Worm (Caenorhabditis elegans) whole organism, mixed stage, embryonic: ENCODE results near the gene sop-2.

ENCODE experiments used
- blmp-1 ChIP-seq: fragments of 150-350 bp; optimal IDR thresholded peaks from 2 replicates; lab custom pipeline; 2014; ENCODE audit warnings: missing biosample characterization, missing genetic modification characterization
- ces-1 ChIP-seq: fragments of 150-350 bp; optimal IDR thresholded peaks from 2 replicates; lab custom pipeline; 2014; ENCODE audit warnings: missing biosample characterization, missing genetic modification reagents, missing genetic modification characterization
- elt-3 ChIP-seq: fragments of 150-350 bp; optimal IDR thresholded peaks from 2 replicates; lab custom pipeline; 2014; ENCODE audit warnings: missing biosample characterization, missing genetic modification characterization
- flh-1 ChIP-seq: fragments of 200-800 bp; sonication (Bioruptor generic); optimal IDR thresholded peaks from 2 replicates; lab custom pipeline; 2018; ENCODE audit warnings: mild to moderate bottlenecking, missing genetic modification characterization, moderate library complexity, missing compliant biosample characterization
- lin-13 ChIP-seq: fragments of 150-350 bp; optimal IDR thresholded peaks from 2 replicates; lab custom pipeline; 2014; ENCODE audit warnings: missing biosample characterization, missing genetic modification characterization
- lin-32 ChIP-seq: fragments of 200-800 bp; sonication (Bioruptor generic); optimal IDR thresholded peaks from 2 replicates; lab custom pipeline; 2018; ENCODE audit warnings: mild to moderate bottlenecking, missing genetic modification characterization, missing compliant biosample characterization
- mab-5 ChIP-seq: fragments of 150-350 bp; optimal IDR thresholded peaks from 2 replicates; lab custom pipeline; 2014; ENCODE audit warnings: missing biosample characterization, missing genetic modification characterization
- mep-1 ChIP-seq: fragments of 150-350 bp; optimal IDR thresholded peaks from 2 replicates; lab custom pipeline; 2017; ENCODE audit warnings: missing biosample characterization, missing genetic modification reagents, missing genetic modification characterization, inconsistent platforms
- nhr-237 ChIP-seq: fragments of 150-350 bp; optimal IDR thresholded peaks from 2 replicates; lab custom pipeline; 2014; ENCODE audit warnings: missing biosample characterization, missing genetic modification characterization
- nhr-76 ChIP-seq: sonication (generic microtip); optimal IDR thresholded peaks from 2 replicates; lab custom pipeline; 2017; ENCODE audit warnings: missing biosample characterization, missing genetic modification characterization
- pha-4 ChIP-seq: fragments of 150-350 bp; optimal IDR thresholded peaks from 2 replicates; lab custom pipeline; 2018; ENCODE audit warnings: missing biosample characterization, missing genetic modification reagents, missing genetic modification characterization
- sptf-1 ChIP-seq: sonication (generic microtip); optimal IDR thresholded peaks from 2 replicates; lab custom pipeline; 2017; ENCODE audit warnings: mild to moderate bottlenecking, missing genetic modification characterization, moderate library complexity, missing compliant biosample characterization
- unc-39 ChIP-seq: fragments of 150-350 bp; optimal IDR thresholded peaks from 2 replicates; lab custom pipeline; 2014; ENCODE audit warnings: missing biosample characterization, missing genetic modification characterization
- unc-62 ChIP-seq: fragments of 150-350 bp; optimal IDR thresholded peaks from 2 replicates; lab custom pipeline; 2014; ENCODE audit warnings: missing biosample characterization, missing genetic modification reagents, missing genetic modification characterization

DNA sequence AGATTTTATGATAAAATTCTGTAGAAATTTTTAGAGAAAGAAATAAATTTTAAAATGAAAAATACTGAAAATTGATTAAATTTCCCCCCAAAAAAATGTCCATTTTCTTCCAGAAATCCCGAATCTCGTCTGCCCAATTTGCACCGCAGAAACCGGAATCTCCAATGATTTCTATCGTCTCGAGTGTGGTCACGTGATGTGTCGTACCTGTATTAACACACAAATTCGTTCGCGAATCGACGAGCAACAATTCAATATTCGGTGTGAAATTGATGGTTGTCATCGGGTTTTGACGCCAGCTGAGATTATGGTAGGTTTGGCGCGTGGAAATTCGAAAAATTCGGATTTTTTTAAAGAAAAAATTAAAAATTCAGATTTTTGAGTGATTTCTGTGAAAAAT lies 43.2 kb upstream of the sop-2 start:
- TF ChIP-seq unc-62 (GFP tag; lab: Kevin White, UChicago) (no peak), nhr-76 (no peak), mab-5 (tag; lab: Kevin White, UChicago) (no peak), sptf-1 (no peak), mep-1 (tag; lab: Kevin White, UChicago) (no peak), lin-32 (GFP tag; lab: Kevin White, UChicago) (no peak), ces-1 (GFP tag; lab: Kevin White, UChicago) (no peak), elt-3 (tag; lab: Kevin White, UChicago) (no peak), pha-4 (tag; lab: Kevin White, UChicago) (no peak), blmp-1 (tag; lab: Kevin White, UChicago) (no peak), unc-39 (tag; lab: Kevin White, UChicago) (no peak), lin-13 (tag; lab: Kevin White, UChicago) (no peak), flh-1 (GFP tag; lab: Kevin White, UChicago) (no peak), nhr-237 (tag; lab: Kevin White, UChicago) (no peak)
